Worm (Caenorhabditis elegans): ENCODE data around the gene F43H9.3.

DNA sequence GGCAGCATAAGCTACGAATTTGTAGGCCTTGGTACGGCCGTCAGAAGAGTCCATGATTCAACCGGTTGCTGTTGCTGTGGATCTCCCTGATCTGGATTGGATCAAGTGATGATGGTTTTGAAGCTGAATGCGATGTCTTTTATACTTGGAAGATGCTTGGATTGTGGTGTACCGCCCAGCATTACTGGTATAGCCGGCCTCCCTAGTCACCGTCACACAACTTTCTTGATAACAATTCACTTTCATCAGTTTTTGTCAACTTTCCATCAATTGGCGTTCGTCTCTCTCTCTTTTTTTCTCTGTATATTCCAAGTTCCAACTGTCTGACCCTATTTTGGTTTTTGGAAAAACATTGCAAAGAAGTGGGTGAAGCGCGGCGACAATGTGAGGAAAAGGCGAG lies 26.1 kb upstream of the F43H9.3 start, which contains the start of gene col-43:
- TF ChIP-seq hmbx-1 (tag; optimal IDR thresholded peaks at IDR 0.05) (no peak), ama-1 (optimal IDR thresholded peaks at IDR 0.05) (no peak), tra-4 (tag; optimal IDR thresholded peaks at IDR 0.05) (no peak), F13C5.2 (tag; optimal IDR thresholded peaks at IDR 0.05) (no peak), flt-1 (GFP tag; IDR thresholded peaks at IDR 0.05) (no peak), tbx-11 (GFP tag; IDR thresholded peaks at IDR 0.05) (no peak), scrt-1 (GFP tag; IDR thresholded peaks at IDR 0.05) (no peak), hmg-4 (GFP tag; optimal IDR thresholded peaks at IDR 0.05) (no peak), aly-1 (tag; optimal IDR thresholded peaks at IDR 0.05) (no peak), ceh-13 (GFP tag; optimal IDR thresholded peaks at IDR 0.05) (no peak), ets-7 (tag; optimal IDR thresholded peaks at IDR 0.05) (no peak), sea-1 (GFP tag; conservative IDR thresholded peaks at IDR 0.05) (no peak), pes-1 (GFP tag; IDR thresholded peaks at IDR 0.05) (no peak)

All from whole organism, early embryonic.